Fruit fly (Drosophila melanogaster) whole organism, embryonic: ENCODE results near the gene papi.
A peak's percentile ranks its signal among the peaks of the same experiment; 100 is the strongest.

Experiments
- Awh ChIP-seq: fragments of 200-800 bp; sonication (Bioruptor generic); IDR thresholded peaks from 2 replicates; pipeline ENCODE4, ENCODE4 v1.3.6; 2022; ENCODE audit warnings: missing biosample characterization, missing genetic modification characterization
- CG10366 ChIP-seq: fragments of 200-800 bp; sonication (Bioruptor generic); IDR thresholded peaks from 2 replicates; pipeline ENCODE4 v1.3.6; 2022; ENCODE audit warnings: missing biosample characterization, missing genetic modification characterization
- CG10431 ChIP-seq: fragments of 200-800 bp; sonication (Bioruptor generic); optimal IDR thresholded peaks from 3 replicates; lab custom pipeline; 2018; ENCODE audit warnings: missing biosample characterization, mild to moderate bottlenecking, missing genetic modification characterization
- CG11247 ChIP-seq: fragments of 200-800 bp; sonication (Bioruptor generic); IDR thresholded peaks from 2 replicates; pipeline ENCODE4 v1.3.6; 2022; ENCODE audit warnings: missing biosample characterization, missing genetic modification characterization
- CG11695 ChIP-seq: fragments of 200-800 bp; sonication (Bioruptor generic); IDR thresholded peaks from 3 replicates; pipeline ENCODE4 v1.3.6; 2022; ENCODE audit warnings: missing biosample characterization, missing genetic modification characterization
- CG12071 ChIP-seq: fragments of 200-800 bp; sonication (Bioruptor generic); optimal IDR thresholded peaks from 3 replicates; lab custom pipeline; 2018; ENCODE audit warnings: missing biosample characterization, mild to moderate bottlenecking, missing genetic modification characterization
- CG12659 ChIP-seq: fragments of 200-800 bp; sonication (Bioruptor generic); optimal IDR thresholded peaks from 3 replicates; lab custom pipeline; 2017; ENCODE audit warnings: mild to moderate bottlenecking, missing biosample characterization, missing genetic modification reagents, missing genetic modification characterization
- CG12744 ChIP-seq: fragments of 200-800 bp; sonication (Bioruptor generic); optimal IDR thresholded peaks from 2 replicates; lab custom pipeline; 2016; ENCODE audit warnings: missing biosample characterization, missing genetic modification characterization
- CG13287 ChIP-seq: fragments of 200-800 bp; sonication (Bioruptor generic); IDR thresholded peaks from 2 replicates; pipeline ENCODE4 v1.3.6; 2022; ENCODE audit warnings: missing biosample characterization, missing genetic modification characterization; ENCODE audit not compliant: partially characterized antibody
- CG15269 ChIP-seq: fragments of 200-800 bp; sonication (Bioruptor generic); optimal IDR thresholded peaks from 2 replicates; lab custom pipeline; 2018; ENCODE audit warnings: missing biosample characterization, mild to moderate bottlenecking, missing genetic modification characterization, moderate library complexity
- CG1792 ChIP-seq: fragments of 200-800 bp; sonication (Bioruptor generic); optimal IDR thresholded peaks from 2 replicates; lab custom pipeline; 2016; ENCODE audit warnings: missing biosample characterization, missing genetic modification characterization
- CG4328 ChIP-seq: fragments of 200-800 bp; sonication (Bioruptor generic); optimal IDR thresholded peaks from 3 replicates; lab custom pipeline; 2017; ENCODE audit warnings: missing biosample characterization, missing genetic modification reagents, missing genetic modification characterization
- CG9609 ChIP-seq: fragments of 200-800 bp; sonication (Bioruptor generic); optimal IDR thresholded peaks from 3 replicates; lab custom pipeline; 2016; ENCODE audit warnings: missing biosample characterization, missing genetic modification characterization
- CHES-1-like ChIP-seq: fragments of 200-800 bp; sonication (Bioruptor generic); optimal IDR thresholded peaks from 2 replicates; lab custom pipeline; 2016; ENCODE audit warnings: missing biosample characterization, missing genetic modification characterization
- Dad ChIP-seq: fragments of 200-800 bp; sonication (Bioruptor generic); optimal IDR thresholded peaks from 3 replicates; lab custom pipeline; 2016; ENCODE audit warnings: missing biosample characterization, missing genetic modification characterization
- HLH3B ChIP-seq: fragments of 200-800 bp; sonication (Bioruptor generic); IDR thresholded peaks from 2 replicates; pipeline ENCODE4 v1.3.6; 2022; ENCODE audit warnings: missing biosample characterization, missing genetic modification characterization
- HLHmδ ChIP-seq: fragments of 200-800 bp; sonication (Bioruptor generic); optimal IDR thresholded peaks from 2 replicates; lab custom pipeline; 2018; ENCODE audit warnings: missing biosample characterization, mild to moderate bottlenecking, missing genetic modification characterization, moderate library complexity
- Jarid2 ChIP-seq: fragments of 200-800 bp; sonication (Bioruptor generic); optimal IDR thresholded peaks from 3 replicates; lab custom pipeline; 2017; ENCODE audit warnings: mild to moderate bottlenecking, missing biosample characterization, missing genetic modification reagents, missing genetic modification characterization
- Lim3 ChIP-seq: fragments of 200-800 bp; sonication (Bioruptor generic); IDR thresholded peaks from 2 replicates; pipeline ENCODE4 v1.3.6; 2022; ENCODE audit warnings: missing biosample characterization, missing genetic modification characterization
- MESR4 ChIP-seq: fragments of 200-800 bp; sonication (Bioruptor generic); optimal IDR thresholded peaks from 2 replicates; lab custom pipeline; 2018; ENCODE audit warnings: missing biosample characterization, mild to moderate bottlenecking, missing genetic modification characterization, moderate library complexity
- Opbp ChIP-seq: fragments of 200-800 bp; sonication (Bioruptor generic); IDR thresholded peaks from 3 replicates; pipeline ENCODE4 v1.3.6; 2022; ENCODE audit warnings: missing biosample characterization, missing genetic modification characterization; ENCODE audit not compliant: partially characterized antibody
- Spps ChIP-seq: fragments of 200-800 bp; sonication (Bioruptor generic); optimal IDR thresholded peaks from 2 replicates; lab custom pipeline; 2018; ENCODE audit warnings: missing biosample characterization, mild to moderate bottlenecking, missing genetic modification characterization
- Taf1 ChIP-seq: fragments of 200-800 bp; sonication (Bioruptor generic); IDR thresholded peaks from 2 replicates; pipeline ENCODE4 v1.3.6; 2022; ENCODE audit warnings: missing biosample characterization, missing genetic modification characterization
- aop ChIP-seq: fragments of 200-800 bp; sonication (Bioruptor generic); IDR thresholded peaks from 2 replicates; pipeline ENCODE4 v1.3.6; 2022; ENCODE audit warnings: missing biosample characterization, missing genetic modification characterization
- danr ChIP-seq: fragments of 200-800 bp; sonication (Bioruptor generic); IDR thresholded peaks from 2 replicates; pipeline ENCODE4 v1.3.6; 2022; ENCODE audit warnings: missing biosample characterization, missing genetic modification characterization
- dmrt11E ChIP-seq: fragments of 200-800 bp; sonication (Bioruptor generic); optimal IDR thresholded peaks from 3 replicates; lab custom pipeline; 2018; ENCODE audit warnings: missing biosample characterization, mild to moderate bottlenecking, missing genetic modification characterization, moderate library complexity
- dmrt99B ChIP-seq: fragments of 200-800 bp; sonication (Bioruptor generic); optimal IDR thresholded peaks from 2 replicates; lab custom pipeline; 2018; ENCODE audit warnings: missing biosample characterization, mild to moderate bottlenecking, missing genetic modification characterization, moderate library complexity
- ewg ChIP-seq: fragments of 200-800 bp; sonication (Bioruptor generic); optimal IDR thresholded peaks from 3 replicates; lab custom pipeline; 2017; ENCODE audit warnings: mild to moderate bottlenecking, missing biosample characterization, missing genetic modification reagents, missing genetic modification characterization
- eyg ChIP-seq: fragments of 200-800 bp; sonication (Bioruptor generic); optimal IDR thresholded peaks from 3 replicates; lab custom pipeline; 2016; ENCODE audit warnings: missing biosample characterization, missing genetic modification characterization
- ftz-f1 ChIP-seq: fragments of 200-800 bp; sonication (Bioruptor generic); optimal IDR thresholded peaks from 2 replicates; lab custom pipeline; 2016; ENCODE audit warnings: missing biosample characterization, missing genetic modification characterization
- gce ChIP-seq: fragments of 200-800 bp; sonication (Bioruptor generic); IDR thresholded peaks from 3 replicates; pipeline ENCODE4 v1.3.6; 2022; ENCODE audit warnings: missing biosample characterization, missing genetic modification characterization
- gcm2 ChIP-seq: fragments of 200-800 bp; sonication (Bioruptor generic); optimal IDR thresholded peaks from 2 replicates; lab custom pipeline; 2016; ENCODE audit warnings: missing biosample characterization, missing genetic modification characterization
- h ChIP-seq: fragments of >200 bp; optimal IDR thresholded peaks from 2 replicates; lab custom pipeline; 2017
- jigr1 ChIP-seq: fragments of 200-800 bp; sonication (Bioruptor generic); IDR thresholded peaks from 3 replicates; pipeline ENCODE4 v1.3.6; 2022; ENCODE audit warnings: missing biosample characterization, missing genetic modification characterization
- kah ChIP-seq: fragments of 200-800 bp; sonication (Bioruptor generic); optimal IDR thresholded peaks from 2 replicates; lab custom pipeline; 2018; ENCODE audit warnings: missing biosample characterization, mild to moderate bottlenecking, missing genetic modification characterization
- lilli ChIP-seq: fragments of 200-800 bp; sonication (Bioruptor generic); optimal IDR thresholded peaks from 3 replicates; lab custom pipeline; 2016; ENCODE audit warnings: missing biosample characterization, missing genetic modification characterization
- mirr ChIP-seq: fragments of 200-800 bp; sonication (Bioruptor generic); optimal IDR thresholded peaks from 3 replicates; lab custom pipeline; 2018; ENCODE audit warnings: missing biosample characterization, mild to moderate bottlenecking, missing genetic modification characterization
- oc ChIP-seq: fragments of 200-800 bp; sonication (Bioruptor generic); optimal IDR thresholded peaks from 2 replicates; lab custom pipeline; 2018; ENCODE audit warnings: missing biosample characterization, mild to moderate bottlenecking, missing genetic modification characterization, moderate library complexity
- pan ChIP-seq, 4 experiments: fragments of >200 bp in 3 of 4; fragments of 200-800 bp in 1 of 4; sonication (Bioruptor generic) in 1 of 4; optimal IDR thresholded peaks in 3 of 4; IDR thresholded peaks in 1 of 4; 2 replicates each; pipeline versions ENCODE4 v1.3.6 to Lab custom; 2017 to 2022; ENCODE audit warnings: missing biosample characterization in 2 of 4, missing genetic modification characterization in 2 of 4, mixed read lengths in 1 of 4
- pum ChIP-seq: fragments of 200-800 bp; sonication (Bioruptor generic); optimal IDR thresholded peaks from 2 replicates; lab custom pipeline; 2016; ENCODE audit warnings: missing biosample characterization, missing genetic modification characterization
- sc ChIP-seq, 3 experiments: fragments of >200 bp in 2 of 3; fragments of 200-800 bp in 1 of 3; sonication (Bioruptor generic) in 1 of 3; optimal IDR thresholded peaks; 2 replicates in 2 of 3; 3 replicates in 1 of 3; lab custom pipeline; 2017; ENCODE audit warnings: mild to moderate bottlenecking in 1 of 3, missing biosample characterization in 1 of 3, missing genetic modification characterization in 1 of 3, missing genetic modification reagents in 1 of 3
- scrt ChIP-seq: fragments of 200-800 bp; sonication (Bioruptor generic); optimal IDR thresholded peaks from 2 replicates; lab custom pipeline; 2018; ENCODE audit warnings: missing biosample characterization, mild to moderate bottlenecking, missing genetic modification characterization, moderate library complexity
- tap ChIP-seq: fragments of 200-800 bp; optimal IDR thresholded peaks from 3 replicates; lab custom pipeline; 2019; ENCODE audit warnings: missing biosample characterization, mild to moderate bottlenecking, missing genetic modification characterization, moderate library complexity
- usp ChIP-seq: fragments of >200 bp; optimal IDR thresholded peaks from 2 replicates; lab custom pipeline; 2017; ENCODE audit warnings: missing biosample characterization, missing genetic modification characterization
- wek ChIP-seq: fragments of 200-800 bp; sonication (Bioruptor generic); optimal IDR thresholded peaks from 3 replicates; lab custom pipeline; 2018; ENCODE audit warnings: missing biosample characterization, mild to moderate bottlenecking, missing genetic modification characterization, moderate library complexity
- yki ChIP-seq: fragments of >200 bp; optimal IDR thresholded peaks from 3 replicates; lab custom pipeline; 2018

The papi gene

dm6 chr2L:2200136-2201036 lies 20.2 kb upstream of the papi start (continued):
- no peak for TF ChIP-seq CG12744 (GFP tag; lab: Kevin White, UChicago)
- TF ChIP-seq ftz-f1 (GFP tag; lab: Kevin White, UChicago) = peak; percentile 94
- TF ChIP-seq Awh (GFP tag; lab: Robert Waterston, UW) = no peak
- no peak for TF ChIP-seq CG9609 (GFP tag; lab: Kevin White, UChicago)
- peak; percentile 50 for TF ChIP-seq yki (lab: Kevin White, UChicago)
- peak; percentile 63 for TF ChIP-seq HLHmδ (GFP tag; lab: Kevin White, UChicago)
- TF ChIP-seq CG12071 (GFP tag; lab: Kevin White, UChicago) = peak; percentile 11
- peak; percentile 3 for TF ChIP-seq mirr (GFP tag; lab: Kevin White, UChicago)
- peak; percentile 85 for TF ChIP-seq CG10431

- TF ChIP-seq Taf1 = no peak
- peak; percentile 62; the same call in 2 of the 3 replicates for TF ChIP-seq gce (GFP tag; lab: Robert Waterston, UW)
- no peak for TF ChIP-seq Opbp (GFP tag; lab: Robert Waterston, UW)
- peak; percentile 54; the same call in 1 of the 3 replicates for TF ChIP-seq CG11695 (GFP tag; lab: Robert Waterston, UW)
- peak; percentile 71 for TF ChIP-seq HLH3B (GFP tag; lab: Robert Waterston, UW)
- TF ChIP-seq CG13287 (GFP tag; lab: Robert Waterston, UW) = no peak
- TF ChIP-seq sc (optimal IDR thresholded peaks at IDR 0.05; lab: Kevin White, UChicago) = no peak
- peak; percentile 96 for TF ChIP-seq sc (GFP tag; optimal IDR thresholded peaks at IDR 0.05; lab: Kevin White, UChicago)
- TF ChIP-seq CG12659 (GFP tag; lab: Kevin White, UChicago) = peak; percentile 71
- TF ChIP-seq kah = peak; percentile 21
- peak; percentile 31 for TF ChIP-seq eyg (GFP tag; lab: Kevin White, UChicago)
- peak; percentile 60 for TF ChIP-seq CG10366
- peak; percentile 48 for TF ChIP-seq CG11247 (GFP tag; lab: Robert Waterston, UW)
- TF ChIP-seq h (lab: Kevin White, UChicago) = no peak
- TF ChIP-seq Jarid2 (GFP tag; lab: Kevin White, UChicago) = peak; percentile 65
- TF ChIP-seq CG4328 = peak; percentile 61
- peak; percentile 95 for TF ChIP-seq dmrt11E
- TF ChIP-seq CG1792 (GFP tag; lab: Kevin White, UChicago) = peak; percentile 39
- TF ChIP-seq scrt (GFP tag; lab: Kevin White, UChicago) = peak; percentile 62
- no peak; the same call in 1 of the 2 replicates for TF ChIP-seq Lim3 (GFP tag; lab: Robert Waterston, UW)
- no peak for TF ChIP-seq jigr1
- TF ChIP-seq Dad (GFP tag; lab: Kevin White, UChicago) = peak; percentile 59
- peak; percentile 0 for TF ChIP-seq MESR4 (GFP tag; lab: Kevin White, UChicago)
- no peak for TF ChIP-seq CHES-1-like (GFP tag; lab: Kevin White, UChicago)
- peak; percentile 84 for TF ChIP-seq ewg (GFP tag; lab: Kevin White, UChicago)
- TF ChIP-seq gcm2 (GFP tag; lab: Kevin White, UChicago) = peak; percentile 2
- TF ChIP-seq pum (GFP tag; lab: Kevin White, UChicago) = peak; percentile 74
- peak; percentile 50 for TF ChIP-seq CG15269
- TF ChIP-seq Spps (tag; lab: Kevin White, UChicago) = peak; percentile 91
- no peak for TF ChIP-seq usp (GFP tag; lab: Kevin White, UChicago)
- TF ChIP-seq dmrt99B (tag; lab: Kevin White, UChicago) = peak; percentile 82
- peak; percentile 54 for TF ChIP-seq lilli
- TF ChIP-seq pan (optimal IDR thresholded peaks at IDR 0.05; lab: Kevin White, UChicago) = no peak
- peak in 1 of 2 experiments; percentile 62 for TF ChIP-seq pan (GFP tag; optimal IDR thresholded peaks at IDR 0.05 in 1 of 2, IDR thresholded peaks at IDR 0.05 in 1 of 2)
- peak; percentile 85 for TF ChIP-seq tap (tag; lab: Kevin White, UChicago)
- TF ChIP-seq danr (GFP tag; lab: Robert Waterston, UW) = peak; percentile 61; the same call in 1 of the 2 replicates
- peak; percentile 66 for TF ChIP-seq wek (GFP tag; lab: Kevin White, UChicago)
- peak; percentile 88 for TF ChIP-seq oc (tag; lab: Kevin White, UChicago)
- TF ChIP-seq aop (GFP tag; lab: Robert Waterston, UW) = peak; percentile 73; the same call in 1 of the 2 replicates
Observed at dm6 chr2L:2201107-2201561, 19.4 kb upstream of the papi start.
